Fruit fly (Drosophila melanogaster) whole organism, embryonic: ENCODE measurements around the gene CG43179.
A peak's percentile ranks its signal among the peaks of the same experiment; 100 is the strongest.

Source experiments
- Atf-2 ChIP-seq: fragments of 200-800 bp; sonication (Bioruptor generic); optimal IDR thresholded peaks from 2 replicates; lab custom pipeline; 2016; ENCODE audit warnings: missing biosample characterization, missing genetic modification characterization
- Atf6 ChIP-seq: fragments of 200-800 bp; sonication (Bioruptor generic); IDR thresholded peaks from 2 replicates; pipeline ENCODE4 v1.3.6; 2022; ENCODE audit warnings: missing biosample characterization, missing genetic modification characterization
- CG11456 ChIP-seq: fragments of 200-800 bp; sonication (Bioruptor generic); IDR thresholded peaks from 3 replicates; pipeline ENCODE4 v1.3.6; 2022; ENCODE audit warnings: missing biosample characterization, missing genetic modification characterization
- CG14014 ChIP-seq: fragments of 200-800 bp; sonication (Bioruptor generic); IDR thresholded peaks from 2 replicates; pipeline ENCODE4 v1.3.6; 2022; ENCODE audit warnings: missing biosample characterization, missing genetic modification characterization
- CG17359 ChIP-seq: fragments of 200-800 bp; sonication (Bioruptor generic); optimal IDR thresholded peaks from 3 replicates; lab custom pipeline; 2018; ENCODE audit warnings: missing biosample characterization, mild to moderate bottlenecking, missing genetic modification characterization, moderate library complexity
- CG17361 ChIP-seq: fragments of 200-800 bp; sonication (Bioruptor generic); IDR thresholded peaks from 3 replicates; pipeline ENCODE4 v1.3.6; 2022; ENCODE audit warnings: missing biosample characterization, missing genetic modification characterization
- CG1792 ChIP-seq: fragments of 200-800 bp; sonication (Bioruptor generic); optimal IDR thresholded peaks from 2 replicates; lab custom pipeline; 2016; ENCODE audit warnings: missing biosample characterization, missing genetic modification characterization
- CG18262 ChIP-seq: fragments of 200-800 bp; optimal IDR thresholded peaks from 3 replicates; lab custom pipeline; 2019; ENCODE audit warnings: missing biosample characterization, mild to moderate bottlenecking, missing genetic modification characterization, moderate library complexity
- CG18476 ChIP-seq: fragments of 200-800 bp; sonication (Bioruptor generic); optimal IDR thresholded peaks from 2 replicates; lab custom pipeline; 2016; ENCODE audit warnings: missing biosample characterization, mild to moderate bottlenecking, missing genetic modification characterization
- CG18599 ChIP-seq: fragments of 200-800 bp; sonication (Bioruptor generic); optimal IDR thresholded peaks from 3 replicates; lab custom pipeline; 2017; ENCODE audit warnings: missing biosample characterization, missing genetic modification characterization, mild to moderate bottlenecking, moderate library complexity, missing genetic modification reagents
- CG2129 ChIP-seq: fragments of 200-800 bp; sonication (Bioruptor generic); IDR thresholded peaks from 2 replicates; pipeline ENCODE4 v1.3.6; 2022; ENCODE audit warnings: missing biosample characterization, missing genetic modification characterization; ENCODE audit not compliant: partially characterized antibody
- CG2202 ChIP-seq: fragments of 200-800 bp; sonication (Bioruptor generic); optimal IDR thresholded peaks from 2 replicates; lab custom pipeline; 2018; ENCODE audit warnings: missing biosample characterization, mild to moderate bottlenecking, missing genetic modification characterization
- CG30020 ChIP-seq: fragments of 200-800 bp; optimal IDR thresholded peaks from 2 replicates; lab custom pipeline; 2019; ENCODE audit warnings: missing biosample characterization, mild to moderate bottlenecking, missing genetic modification characterization, moderate library complexity
- CG33557 ChIP-seq: fragments of 200-800 bp; sonication (Bioruptor generic); optimal IDR thresholded peaks from 2 replicates; lab custom pipeline; 2019; ENCODE audit warnings: missing biosample characterization, mild to moderate bottlenecking, missing genetic modification characterization, moderate library complexity
- CG3726 ChIP-seq: fragments of 200-800 bp; sonication (Bioruptor generic); IDR thresholded peaks from 3 replicates; pipeline ENCODE4, ENCODE4 v1.3.6; 2022; ENCODE audit warnings: missing biosample characterization, missing genetic modification characterization
- CG6254 ChIP-seq: fragments of 200-800 bp; sonication (Bioruptor generic); optimal IDR thresholded peaks from 3 replicates; lab custom pipeline; 2017; ENCODE audit warnings: mild to moderate bottlenecking, missing biosample characterization, missing genetic modification reagents, missing genetic modification characterization
- CG7963 ChIP-seq: fragments of 200-800 bp; sonication (Bioruptor generic); IDR thresholded peaks from 3 replicates; pipeline ENCODE4 v1.3.6; 2022; ENCODE audit warnings: missing biosample characterization, missing genetic modification characterization; ENCODE audit not compliant: partially characterized antibody
- CG8388 ChIP-seq: fragments of 200-800 bp; sonication (Bioruptor generic); optimal IDR thresholded peaks from 2 replicates; lab custom pipeline; 2019; ENCODE audit warnings: missing biosample characterization, mild to moderate bottlenecking, missing genetic modification characterization, moderate library complexity
- CkIIα-i1 ChIP-seq: fragments of 200-800 bp; sonication (Bioruptor generic); IDR thresholded peaks from 2 replicates; pipeline ENCODE4 v1.3.6; 2022; ENCODE audit warnings: missing biosample characterization, missing genetic modification characterization
- D ChIP-seq, 2 experiments: fragments of 200-800 bp in 1 of 2; fragments of >200 bp in 1 of 2; sonication (Bioruptor generic) in 1 of 2; optimal IDR thresholded peaks; 2 replicates in 1 of 2; 3 replicates in 1 of 2; lab custom pipeline; 2017; ENCODE audit warnings: mild to moderate bottlenecking in 1 of 2, missing biosample characterization in 1 of 2, missing genetic modification characterization in 1 of 2, missing genetic modification reagents in 1 of 2
- Dll ChIP-seq: fragments of 200-800 bp; sonication (Bioruptor generic); IDR thresholded peaks from 4 replicates; pipeline ENCODE4 v1.3.6; 2022; ENCODE audit warnings: missing biosample characterization, missing genetic modification characterization; ENCODE audit not compliant: partially characterized antibody
- Eip74EF ChIP-seq, 2 experiments: fragments of 200-800 bp in 1 of 2; fragments of >200 bp in 1 of 2; sonication (Bioruptor generic) in 1 of 2; optimal IDR thresholded peaks; 2 replicates each; lab custom pipeline; 2017 to 2019; ENCODE audit warnings: missing biosample characterization in 2 of 2, missing genetic modification characterization in 2 of 2, mild to moderate bottlenecking in 1 of 2, moderate library complexity in 1 of 2
- GATAe ChIP-seq: fragments of 200-800 bp; sonication (Bioruptor generic); conservative IDR thresholded peaks from 2 replicates; pipeline ENCODE4 v1.3.6; 2022; ENCODE audit warnings: missing biosample characterization, missing genetic modification characterization
- HHEX ChIP-seq: fragments of 200-800 bp; sonication (Bioruptor generic); optimal IDR thresholded peaks from 3 replicates; lab custom pipeline; 2017; ENCODE audit warnings: missing biosample characterization, mild to moderate bottlenecking, missing genetic modification characterization, missing genetic modification reagents
- HmgD ChIP-seq: fragments of 200-800 bp; sonication (Bioruptor generic); optimal IDR thresholded peaks from 3 replicates; lab custom pipeline; 2016; ENCODE audit warnings: missing biosample characterization, missing genetic modification characterization
- Kr ChIP-seq: fragments of 200-800 bp; sonication (Bioruptor generic); optimal IDR thresholded peaks from 2 replicates; lab custom pipeline; 2017; ENCODE audit warnings: missing biosample characterization, mild to moderate bottlenecking, missing genetic modification characterization
- Lhr ChIP-seq: fragments of 200-800 bp; sonication (Bioruptor generic); optimal IDR thresholded peaks from 3 replicates; lab custom pipeline; 2017; ENCODE audit warnings: mild to moderate bottlenecking, missing biosample characterization, missing genetic modification reagents, missing genetic modification characterization
- Ptx1 ChIP-seq: fragments of 200-800 bp; sonication (Bioruptor generic); IDR thresholded peaks from 2 replicates; pipeline ENCODE4 v1.3.6; 2022; ENCODE audit warnings: missing biosample characterization, missing genetic modification characterization
- Stat92E ChIP-seq, 3 experiments: fragments of >200 bp in 2 of 3; fragments of 200-800 bp in 1 of 3; sonication (Bioruptor generic) in 1 of 3; optimal IDR thresholded peaks; 2 replicates each; lab custom pipeline; 2017 to 2019; ENCODE audit warnings: missing biosample characterization in 3 of 3, missing genetic modification characterization in 3 of 3, mild to moderate bottlenecking in 1 of 3, moderate library complexity in 1 of 3
- Vsx1 ChIP-seq: fragments of 200-800 bp; sonication (Bioruptor generic); optimal IDR thresholded peaks from 2 replicates; lab custom pipeline; 2017; ENCODE audit warnings: missing biosample characterization, mild to moderate bottlenecking, missing genetic modification characterization, missing genetic modification reagents
- cas ChIP-seq: fragments of 200-800 bp; sonication (Bioruptor generic); IDR thresholded peaks from 2 replicates; pipeline ENCODE4 v1.3.6; 2022; ENCODE audit warnings: missing biosample characterization, missing genetic modification characterization
- cwo ChIP-seq: fragments of 200-800 bp; sonication (Bioruptor generic); optimal IDR thresholded peaks from 3 replicates; lab custom pipeline; 2017; ENCODE audit warnings: missing biosample characterization, missing genetic modification characterization, mild to moderate bottlenecking, moderate library complexity, missing genetic modification reagents
- ewg ChIP-seq: fragments of 200-800 bp; sonication (Bioruptor generic); optimal IDR thresholded peaks from 3 replicates; lab custom pipeline; 2017; ENCODE audit warnings: mild to moderate bottlenecking, missing biosample characterization, missing genetic modification reagents, missing genetic modification characterization
- eyg ChIP-seq: fragments of 200-800 bp; sonication (Bioruptor generic); optimal IDR thresholded peaks from 3 replicates; lab custom pipeline; 2016; ENCODE audit warnings: missing biosample characterization, missing genetic modification characterization
- gsb-n ChIP-seq: fragments of 200-800 bp; sonication (Bioruptor generic); optimal IDR thresholded peaks from 3 replicates; lab custom pipeline; 2018; ENCODE audit warnings: missing biosample characterization, mild to moderate bottlenecking, missing genetic modification characterization
- hbn ChIP-seq: fragments of 200-800 bp; sonication (Bioruptor generic); IDR thresholded peaks from 2 replicates; pipeline ENCODE4 v1.3.6; 2022; ENCODE audit warnings: missing biosample characterization, missing genetic modification characterization; ENCODE audit not compliant: partially characterized antibody
- hkb ChIP-seq, 2 experiments: fragments of 200-800 bp in 1 of 2; fragments of >200 bp in 1 of 2; sonication (Bioruptor generic) in 1 of 2; IDR thresholded peaks in 1 of 2; optimal IDR thresholded peaks in 1 of 2; 2 replicates each; pipeline versions ENCODE4 v1.3.6 to Lab custom; 2017 to 2022; ENCODE audit warnings: missing biosample characterization in 1 of 2, missing genetic modification characterization in 1 of 2
- jigr1 ChIP-seq: fragments of 200-800 bp; sonication (Bioruptor generic); IDR thresholded peaks from 3 replicates; pipeline ENCODE4 v1.3.6; 2022; ENCODE audit warnings: missing biosample characterization, missing genetic modification characterization
- jumu ChIP-seq: fragments of 200-800 bp; sonication (Bioruptor generic); optimal IDR thresholded peaks from 3 replicates; lab custom pipeline; 2016; ENCODE audit warnings: missing biosample characterization, missing genetic modification characterization
- ken ChIP-seq: fragments of 200-800 bp; sonication (Bioruptor generic); IDR thresholded peaks from 3 replicates; pipeline ENCODE4 v1.3.6; 2022; ENCODE audit warnings: missing biosample characterization, missing genetic modification characterization
- odd ChIP-seq: fragments of 200-800 bp; sonication (Bioruptor generic); optimal IDR thresholded peaks from 2 replicates; lab custom pipeline; 2017; ENCODE audit warnings: missing biosample characterization, mild to moderate bottlenecking, missing genetic modification characterization
- phol ChIP-seq: fragments of 200-800 bp; sonication (Bioruptor generic); optimal IDR thresholded peaks from 3 replicates; lab custom pipeline; 2018; ENCODE audit warnings: missing biosample characterization, mild to moderate bottlenecking, missing genetic modification characterization, moderate library complexity
- schlank ChIP-seq: fragments of 200-800 bp; sonication (Bioruptor generic); optimal IDR thresholded peaks from 2 replicates; lab custom pipeline; 2018; ENCODE audit warnings: missing biosample characterization, mild to moderate bottlenecking, missing genetic modification characterization
- sob ChIP-seq: fragments of 200-800 bp; sonication (Bioruptor generic); IDR thresholded peaks from 2 replicates; pipeline ENCODE4 v1.3.6; 2022; ENCODE audit warnings: missing biosample characterization, missing genetic modification characterization
- trem ChIP-seq: fragments of 200-800 bp; optimal IDR thresholded peaks from 3 replicates; lab custom pipeline; 2019; ENCODE audit warnings: missing biosample characterization, mild to moderate bottlenecking, missing genetic modification characterization, moderate library complexity
- vvl ChIP-seq: fragments of 200-800 bp; sonication (Bioruptor generic); IDR thresholded peaks from 2 replicates; pipeline ENCODE4 v1.3.6; 2022; ENCODE audit warnings: missing biosample characterization, missing genetic modification characterization
- yki ChIP-seq: fragments of >200 bp; optimal IDR thresholded peaks from 3 replicates; lab custom pipeline; 2018
- zen ChIP-seq: fragments of 200-800 bp; sonication (Bioruptor generic); optimal IDR thresholded peaks from 3 replicates; lab custom pipeline; 2018; ENCODE audit warnings: missing biosample characterization, mild to moderate bottlenecking, missing genetic modification characterization, moderate library complexity

CG43179 gene

DNA sequence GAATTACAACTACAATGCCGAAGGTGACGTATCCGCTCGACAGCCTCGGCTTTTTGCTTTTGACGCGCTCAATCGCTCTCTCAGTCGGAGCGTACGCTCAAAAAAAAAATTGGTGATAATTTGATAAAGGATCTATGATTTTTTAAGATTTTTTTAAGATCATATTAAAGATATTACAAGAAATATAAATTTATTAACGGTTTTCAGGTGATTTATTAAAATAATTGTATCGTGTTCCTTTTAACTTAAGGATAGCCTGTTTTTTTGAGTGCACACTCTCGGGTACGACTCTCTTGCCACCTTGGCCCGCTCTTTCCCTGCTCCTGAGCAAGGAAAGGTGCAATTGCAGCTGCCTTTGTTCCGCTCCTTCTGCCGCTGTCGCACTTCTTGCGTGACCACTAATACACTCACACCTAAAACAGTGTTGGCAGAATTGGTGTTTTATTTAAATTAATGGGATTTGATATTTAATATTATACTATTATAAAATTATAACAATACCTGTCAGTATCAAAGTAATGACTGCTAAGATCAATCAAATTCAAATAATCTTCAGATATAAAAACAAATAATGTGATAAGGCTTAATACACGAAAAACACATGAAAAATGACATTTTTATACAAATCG is 22.1 kb downstream of the CG43179 start (continued):
- TF ChIP-seq CG14014 (GFP tag; lab: Robert Waterston, UW) (peak; percentile 88), CkIIα-i1 (no peak), CG17361 (GFP tag; lab: Robert Waterston, UW) (peak; percentile 87), cas (GFP tag; lab: Robert Waterston, UW) (0 out of 2 replicates have a peak, but pooled peaks have one; percentile 20), CG2202 (tag; lab: Kevin White, UChicago) (peak; percentile 78), HHEX (GFP tag; lab: Kevin White, UChicago) (peak; percentile 73), cwo (GFP tag; lab: Kevin White, UChicago) (peak; percentile 69), CG17359 (tag; lab: Kevin White, UChicago) (no peak), CG30020 (no peak), Eip74EF (GFP tag; optimal IDR thresholded peaks at IDR 0.05; lab: Kevin White, UChicago) (no peak), CG18476 (GFP tag; lab: Kevin White, UChicago) (peak; percentile 69), odd (GFP tag; lab: Kevin White, UChicago) (no peak), CG8388 (peak; percentile 72), D (optimal IDR thresholded peaks at IDR 0.05; lab: Kevin White, UChicago) (no peak), D (GFP tag; optimal IDR thresholded peaks at IDR 0.05; lab: Kevin White, UChicago) (peak; percentile 82), CG33557 (GFP tag; lab: Kevin White, UChicago) (peak; percentile 79), CG2129 (GFP tag; lab: Robert Waterston, UW) (no peak), vvl (GFP tag; lab: Robert Waterston, UW) (peak; percentile 93), jigr1 (GFP tag; lab: Robert Waterston, UW) (0 out of 3 replicates have a peak, but pooled peaks have one; percentile 56), HmgD (GFP tag; lab: Kevin White, UChicago) (no peak), CG11456 (GFP tag; lab: Robert Waterston, UW) (peak; percentile 76), Dll (no peak), ken (GFP tag; lab: Robert Waterston, UW) (peak; percentile 68; the same call in 1 of the 3 replicates), CG18262 (tag; lab: Kevin White, UChicago) (peak; percentile 88), schlank (tag; lab: Kevin White, UChicago) (no peak), Vsx1 (GFP tag; lab: Kevin White, UChicago) (no peak), Atf6 (peak; percentile 89), Stat92E (GFP tag; optimal IDR thresholded peaks at IDR 0.05; lab: Kevin White, UChicago) (no peak), gsb-n (tag; lab: Kevin White, UChicago) (peak; percentile 82), GATAe (GFP tag; lab: Robert Waterston, UW) (no peak; the same call in 1 of the 2 replicates), zen (tag; lab: Kevin White, UChicago) (peak; percentile 95), CG18599 (peak; percentile 92), eyg (GFP tag; lab: Kevin White, UChicago) (no peak), hbn (GFP tag; lab: Robert Waterston, UW) (no peak), CG7963 (no peak), CG1792 (GFP tag; lab: Kevin White, UChicago) (no peak), jumu (no peak), Atf-2 (GFP tag; lab: Kevin White, UChicago) (no peak), phol (tag; lab: Kevin White, UChicago) (peak; percentile 81), sob (GFP tag; lab: Robert Waterston, UW) (peak; percentile 84), CG3726 (no peak), hkb (optimal IDR thresholded peaks at IDR 0.05; lab: Kevin White, UChicago) (no peak), hkb (GFP tag; IDR thresholded peaks at IDR 0.05; lab: Robert Waterston, UW) (peak; percentile 92), ewg (GFP tag; lab: Kevin White, UChicago) (peak; percentile 53), CG6254 (GFP tag; lab: Kevin White, UChicago) (peak; percentile 71), Lhr (GFP tag; lab: Kevin White, UChicago) (peak; percentile 43), yki (lab: Kevin White, UChicago) (no peak), Kr (peak; percentile 79), trem (tag; lab: Kevin White, UChicago) (peak; percentile 79), Ptx1 (GFP tag; lab: Robert Waterston, UW) (peak; percentile 77)
